Fruit fly (Drosophila melanogaster): ENCODE results near the gene Jon25Biii.

Jon25Biii gene

DNA sequence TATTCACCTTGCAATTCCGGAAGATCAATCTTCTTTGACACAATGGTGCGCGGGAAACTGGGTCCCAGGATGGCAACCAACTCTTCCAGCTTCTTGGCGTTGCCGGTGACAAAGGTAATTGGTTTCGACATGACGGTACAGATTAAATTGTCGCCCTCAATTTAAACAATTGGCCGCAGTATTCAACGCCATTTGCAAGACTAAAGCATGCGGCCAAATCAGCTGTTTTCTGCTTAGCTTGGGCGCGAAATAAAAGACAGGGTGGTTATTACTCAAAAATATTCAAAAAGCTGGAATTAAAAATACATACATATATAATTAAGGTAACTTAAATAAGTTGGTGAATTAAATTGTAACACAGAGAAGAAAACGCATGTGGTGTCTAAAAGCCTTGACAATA, 28.6 kb upstream of the Jon25Biii start, which contains the start of gene CG8891:
Gene CG8891, minus strand, starts transcription at position 242 of the 400 bp plus-strand sequence.
- TF ChIP-seq E2f2 (GFP tag; IDR thresholded peaks at IDR 0.05) = peak; percentile 88
- TF ChIP-seq crp (GFP tag; optimal IDR thresholded peaks at IDR 0.05) = peak in 1 of 2 experiments; percentile 83
- no peak for TF ChIP-seq CG10431 (GFP tag; optimal IDR thresholded peaks at IDR 0.05)
- TF ChIP-seq CG3281 (GFP tag; optimal IDR thresholded peaks at IDR 0.05) = peak; percentile 83
- TF ChIP-seq hbn (GFP tag; IDR thresholded peaks at IDR 0.05; ENCODE audit: partially characterized antibody) = no peak
- TF ChIP-seq Dp (GFP tag; optimal IDR thresholded peaks at IDR 0.05) = peak; percentile 77
- TF ChIP-seq CG31388 (GFP tag; optimal IDR thresholded peaks at IDR 0.05) = no peak
- no peak for TF ChIP-seq CG13775 (GFP tag; optimal IDR thresholded peaks at IDR 0.05)
- TF ChIP-seq z (GFP tag; IDR thresholded peaks at IDR 0.05) = no peak
- TF ChIP-seq D19B (GFP tag; optimal IDR thresholded peaks at IDR 0.05) = no peak
- no peak for TF ChIP-seq sr (GFP tag; IDR thresholded peaks at IDR 0.05)
- peak; percentile 25 for TF ChIP-seq Med (GFP tag)
- TF ChIP-seq gem (tag; optimal IDR thresholded peaks at IDR 0.05) = no peak
- TF ChIP-seq Sox100B (GFP tag; optimal IDR thresholded peaks at IDR 0.05) = no peak
- peak; percentile 17 for TF ChIP-seq CG18011 (GFP tag; optimal IDR thresholded peaks at IDR 0.05)
- no peak for TF ChIP-seq ato (GFP tag; IDR thresholded peaks at IDR 0.05; ENCODE audit: partially characterized antibody)
- peak; percentile 97 for TF ChIP-seq CG6254 (GFP tag; optimal IDR thresholded peaks at IDR 0.05)
- TF ChIP-seq CG8944 (GFP tag; optimal IDR thresholded peaks at IDR 0.05) = no peak
- 0 out of 4 replicates have a peak, but pooled peaks have one; percentile 64 for TF ChIP-seq chinmo (GFP tag; IDR thresholded peaks at IDR 0.05; ENCODE audit: partially characterized antibody)
- TF ChIP-seq cad (GFP tag; optimal IDR thresholded peaks at IDR 0.05) = no peak
- TF ChIP-seq Hsf (GFP tag; optimal IDR thresholded peaks at IDR 0.05) = no peak
- no peak for TF ChIP-seq her (GFP tag; optimal IDR thresholded peaks at IDR 0.05)
- peak; percentile 52 for TF ChIP-seq MBD-R2 (GFP tag; IDR thresholded peaks at IDR 0.05)
- peak; percentile 16; the same call in 1 of the 2 replicates for TF ChIP-seq CG13287 (GFP tag; IDR thresholded peaks at IDR 0.05; ENCODE audit: partially characterized antibody)
- TF ChIP-seq pzg (GFP tag; optimal IDR thresholded peaks at IDR 0.05) = peak; percentile 8
- no peak for TF ChIP-seq CG1233 (GFP tag; optimal IDR thresholded peaks at IDR 0.05)
- TF ChIP-seq CG2120 (GFP tag; optimal IDR thresholded peaks at IDR 0.05) = no peak
- no peak for TF ChIP-seq slp2 (GFP tag; optimal IDR thresholded peaks at IDR 0.05)

DNA sequence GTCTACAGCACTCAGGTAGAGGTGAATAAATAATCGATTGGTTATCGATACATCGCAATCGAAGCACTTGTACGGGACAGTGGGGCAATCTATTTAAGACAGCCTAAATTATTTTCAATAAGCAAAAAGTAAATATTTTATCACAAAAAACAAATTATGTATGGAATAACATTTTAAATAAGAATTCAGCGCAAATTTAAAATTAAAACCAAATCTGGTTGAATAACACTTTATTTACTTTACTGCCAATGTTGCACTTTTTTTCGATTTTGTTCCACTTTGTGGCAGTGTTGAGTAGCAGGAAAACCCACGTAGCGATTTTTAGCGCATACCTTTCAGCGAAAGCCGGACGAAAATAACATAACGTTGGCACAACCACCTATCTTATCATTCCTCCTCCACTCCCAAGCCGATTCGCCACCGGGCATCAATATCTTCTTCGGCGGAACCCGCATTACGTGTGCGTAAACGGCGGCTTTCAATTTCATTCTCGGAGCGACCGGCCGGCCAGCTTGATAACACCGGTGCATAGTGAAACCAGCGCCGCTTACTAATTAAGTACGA, 26.5 kb upstream of the Jon25Biii start, which contains the start of the genes Gmd and CG3792:
Gene Gmd, minus strand, starts transcription at position 36 of the 564 bp plus-strand sequence.
Gene CG3792, plus strand, starts transcription at position 325 of the 564 bp plus-strand sequence.
- TF ChIP-seq CG11247 (GFP tag; IDR thresholded peaks at IDR 0.05) (peak; percentile 96), CG10979 (tag; optimal IDR thresholded peaks at IDR 0.05) (peak; percentile 92), CG2889 (GFP tag; IDR thresholded peaks at IDR 0.05) (peak; percentile 92), crol (GFP tag; IDR thresholded peaks at IDR 0.05) (peak; percentile 62), her (GFP tag; optimal IDR thresholded peaks at IDR 0.05) (peak; percentile 90), Dref (GFP tag; IDR thresholded peaks at IDR 0.05) (peak; percentile 77), HLH3B (GFP tag; IDR thresholded peaks at IDR 0.05) (peak; percentile 95), Gug (GFP tag; IDR thresholded peaks at IDR 0.05) (peak; percentile 94), CG11093 (GFP tag; IDR thresholded peaks at IDR 0.05) (peak; percentile 94), CG7556 (GFP tag; optimal IDR thresholded peaks at IDR 0.05) (peak; percentile 96), CG5180 (GFP tag; optimal IDR thresholded peaks at IDR 0.05) (no peak), cg (GFP tag; optimal IDR thresholded peaks at IDR 0.05) (no peak), Atf-2 (GFP tag; optimal IDR thresholded peaks at IDR 0.05) (peak; percentile 96), amos (GFP tag; IDR thresholded peaks at IDR 0.05; ENCODE audit: partially characterized antibody) (peak; percentile 76), klu (GFP tag; IDR thresholded peaks at IDR 0.05) (peak; percentile 95), Eip74EF (GFP tag; optimal IDR thresholded peaks at IDR 0.05) (peak in 1 of 2 experiments; percentile 88), Mad (GFP tag; optimal IDR thresholded peaks at IDR 0.05) (peak; percentile 90), CG6765 (GFP tag; optimal IDR thresholded peaks at IDR 0.05) (peak; percentile 90), ci (GFP tag; IDR thresholded peaks at IDR 0.05) (peak; percentile 93), CG31224 (GFP tag; IDR thresholded peaks at IDR 0.05) (peak; percentile 93), Usf (GFP tag; optimal IDR thresholded peaks at IDR 0.05) (peak; percentile 87), prd (optimal IDR thresholded peaks at IDR 0.05) (no peak), prd (GFP tag; IDR thresholded peaks at IDR 0.05) (peak; percentile 97), en (GFP tag; optimal IDR thresholded peaks at IDR 0.05) (peak; percentile 89)
